Fruit fly (Drosophila melanogaster) whole organism: ENCODE data around the gene Argk1.

Experiments
- CG8478 ChIP-seq: fragments of >200 bp; optimal IDR thresholded peaks from 2 replicates; lab custom pipeline; 2018; ENCODE audit warnings: inconsistent platforms
- Dll ChIP-seq: fragments of >200 bp; optimal IDR thresholded peaks from 2 replicates; lab custom pipeline; 2017
- EcR ChIP-seq, 2 experiments: fragments of >200 bp; optimal IDR thresholded peaks; 2 replicates each; lab custom pipeline; 2017; ENCODE audit warnings: missing biosample characterization in 2 of 2, missing genetic modification characterization in 2 of 2, missing genetic modification reagents in 2 of 2
- pan ChIP-seq: fragments of >200 bp; optimal IDR thresholded peaks from 2 replicates; lab custom pipeline; 2017
- psq ChIP-seq: fragments of >200 bp; optimal IDR thresholded peaks from 2 replicates; lab custom pipeline; 2017

DNA sequence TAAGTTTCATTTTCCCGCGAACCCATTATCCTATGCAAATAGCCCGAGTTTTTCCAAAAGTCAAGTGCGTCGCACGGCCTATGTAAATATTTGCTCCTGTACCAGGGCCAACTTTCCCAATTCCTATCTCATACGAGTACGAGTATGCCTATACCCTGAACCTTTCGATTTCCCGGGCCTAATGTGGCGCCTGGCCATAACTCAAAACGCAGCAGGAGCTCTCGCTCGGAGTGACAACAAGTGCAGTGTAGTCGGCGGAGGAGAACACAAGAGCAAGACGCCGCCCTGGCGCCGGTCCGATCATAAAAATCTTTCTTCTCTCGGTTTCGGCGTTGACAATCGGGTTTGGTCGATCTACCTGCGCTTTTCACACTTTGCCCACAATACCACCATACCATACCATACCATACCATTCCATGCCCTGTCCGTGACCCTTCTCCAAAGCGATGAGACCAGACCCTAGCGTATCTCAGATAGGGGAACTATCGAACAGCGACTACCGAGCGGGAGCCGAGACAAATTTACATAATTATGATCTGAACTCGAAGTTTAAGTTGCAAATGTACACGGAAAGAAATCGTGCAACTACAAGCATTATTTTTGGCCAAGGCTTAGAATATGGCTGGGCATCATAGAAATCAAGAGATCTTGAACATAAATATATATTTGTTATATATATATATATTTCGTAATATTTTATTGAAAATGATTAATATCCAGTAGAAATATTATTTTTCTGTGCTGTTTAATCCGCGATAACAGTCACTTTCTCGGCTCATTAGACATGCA, 23.4 kb downstream of the Argk1 start:
- TF ChIP-seq CG8478 (lab: Kevin White, UChicago), result no peak
- no peak for TF ChIP-seq EcR (GFP tag; optimal IDR thresholded peaks at IDR 0.05; lab: Kevin White, UChicago)
- TF ChIP-seq pan, result no peak
- no peak for TF ChIP-seq Dll (lab: Kevin White, UChicago)
- TF ChIP-seq psq (lab: Kevin White, UChicago), result no peak
